Fruit fly (Drosophila melanogaster): ENCODE measurements around the gene mab-21.

mab-21 gene

DNA sequence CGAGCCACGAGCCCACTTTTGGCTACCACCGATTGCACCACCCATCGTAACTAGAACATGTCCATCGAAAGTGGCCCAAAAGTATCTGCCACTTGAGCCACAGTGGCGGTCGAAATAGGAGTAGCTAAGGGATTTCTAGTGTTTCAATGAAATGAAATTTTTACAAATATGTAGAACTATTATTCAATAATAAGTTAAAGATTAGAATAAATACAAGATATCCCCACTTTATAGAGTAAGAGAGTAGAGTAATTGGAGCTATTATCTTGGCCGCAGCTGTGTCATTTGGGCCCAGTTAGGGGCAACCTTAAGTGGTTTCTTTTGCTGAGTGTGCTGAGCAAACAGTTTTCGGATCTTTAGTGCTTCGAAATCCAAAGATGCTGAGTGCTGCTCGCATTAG is 23.6 kb downstream of the mab-21 start (continued):
- TF ChIP-seq CG9797 (GFP tag; optimal IDR thresholded peaks at IDR 0.05) (no peak), CG7928 (GFP tag; optimal IDR thresholded peaks at IDR 0.05) (no peak), gce (GFP tag; IDR thresholded peaks at IDR 0.05) (0 out of 3 replicates have a peak, but pooled peaks have one; percentile 24), zfh2 (GFP tag; optimal IDR thresholded peaks at IDR 0.05) (no peak), CG31224 (GFP tag; IDR thresholded peaks at IDR 0.05) (peak; percentile 40; the same call in 1 of the 2 replicates), CG7556 (GFP tag; optimal IDR thresholded peaks at IDR 0.05) (peak; percentile 46), pita (GFP tag; optimal IDR thresholded peaks at IDR 0.05) (no peak), trem (tag; optimal IDR thresholded peaks at IDR 0.05) (no peak), CG13424 (tag; optimal IDR thresholded peaks at IDR 0.05) (peak; percentile 42), sens-2 (GFP tag; IDR thresholded peaks at IDR 0.05) (no peak), CG4707 (GFP tag; optimal IDR thresholded peaks at IDR 0.05) (no peak), dpn (GFP tag; optimal IDR thresholded peaks at IDR 0.05) (peak in 1 of 2 experiments; percentile 29), odd (GFP tag; optimal IDR thresholded peaks at IDR 0.05) (peak; percentile 31), Sin3A (optimal IDR thresholded peaks at IDR 0.05) (no peak), CG12299 (tag; optimal IDR thresholded peaks at IDR 0.05) (no peak), stc (GFP tag; IDR thresholded peaks at IDR 0.05) (peak; percentile 69), otp (GFP tag; IDR thresholded peaks at IDR 0.05) (peak; percentile 55; the same call in 1 of the 3 replicates), Eip74EF (GFP tag; optimal IDR thresholded peaks at IDR 0.05) (peak in 1 of 2 experiments; percentile 35), CG2129 (GFP tag; IDR thresholded peaks at IDR 0.05; ENCODE audit: partially characterized antibody) (no peak), Side (GFP tag; optimal IDR thresholded peaks at IDR 0.05) (no peak), Usf (GFP tag; optimal IDR thresholded peaks at IDR 0.05) (no peak), CG17361 (GFP tag; IDR thresholded peaks at IDR 0.05) (peak; percentile 51; the same call in 1 of the 3 replicates), dan (GFP tag; IDR thresholded peaks at IDR 0.05) (no peak), usp (GFP tag; optimal IDR thresholded peaks at IDR 0.05) (no peak), bigmax (GFP tag; optimal IDR thresholded peaks at IDR 0.05) (no peak), CG18476 (GFP tag; optimal IDR thresholded peaks at IDR 0.05) (no peak), Adf1 (GFP tag; IDR thresholded peaks at IDR 0.05) (no peak), D19A (tag; optimal IDR thresholded peaks at IDR 0.05) (peak; percentile 28), ro (GFP tag; IDR thresholded peaks at IDR 0.05) (no peak), Xbp1 (GFP tag; optimal IDR thresholded peaks at IDR 0.05) (peak; percentile 40), lola (GFP tag; optimal IDR thresholded peaks at IDR 0.05) (peak in 1 of 3 experiments; percentile 27), klu (GFP tag; IDR thresholded peaks at IDR 0.05) (no peak), ap (GFP tag; IDR thresholded peaks at IDR 0.05) (peak; percentile 39; the same call in 1 of the 2 replicates), oc (tag; optimal IDR thresholded peaks at IDR 0.05) (peak; percentile 11), unpg (GFP tag; optimal IDR thresholded peaks at IDR 0.05) (peak; percentile 65), ATbp (GFP tag; optimal IDR thresholded peaks at IDR 0.05) (peak; percentile 43), Ssrp (tag; optimal IDR thresholded peaks at IDR 0.05) (peak; percentile 39), CG16779 (GFP tag; IDR thresholded peaks at IDR 0.05) (no peak), pb (GFP tag; optimal IDR thresholded peaks at IDR 0.05) (no peak), fd64A (GFP tag; optimal IDR thresholded peaks at IDR 0.05) (no peak), nmo (GFP tag; optimal IDR thresholded peaks at IDR 0.05) (peak; percentile 49), CG14667 (GFP tag; IDR thresholded peaks at IDR 0.05) (no peak), grau (tag; optimal IDR thresholded peaks at IDR 0.05) (peak; percentile 58), salm (tag; optimal IDR thresholded peaks at IDR 0.05) (peak; percentile 12), CG42726 (GFP tag; IDR thresholded peaks at IDR 0.05; ENCODE audit: partially characterized antibody) (no peak), CkIIα-i1 (GFP tag; IDR thresholded peaks at IDR 0.05) (no peak), pros (GFP tag; optimal IDR thresholded peaks at IDR 0.05) (no peak), CG10209 (GFP tag; optimal IDR thresholded peaks at IDR 0.05) (peak; percentile 14), CG3847 (GFP tag; IDR thresholded peaks at IDR 0.05) (no peak), chif (GFP tag; optimal IDR thresholded peaks at IDR 0.05) (peak; percentile 2 to 11), PHDP (tag; optimal IDR thresholded peaks at IDR 0.05) (peak; percentile 34)
